Worm (Caenorhabditis elegans) whole organism, L1 larva: Measurements from ENCODE around the gene czw-1.

Source experiments
- C04F5.9 ChIP-seq: sonication (generic microtip); optimal IDR thresholded peaks from 2 replicates; lab custom pipeline; 2016; ENCODE audit warnings: missing genetic modification characterization, missing compliant biosample characterization
- Y116A8C.19 ChIP-seq: sonication (generic microtip); optimal IDR thresholded peaks from 2 replicates; lab custom pipeline; 2016; ENCODE audit warnings: missing compliant biosample characterization, missing genetic modification characterization, borderline replicate concordance
- aha-1 ChIP-seq: fragments of 150-350 bp; optimal IDR thresholded peaks from 2 replicates; lab custom pipeline; 2014; ENCODE audit warnings: missing biosample characterization, missing genetic modification characterization
- ceh-63 ChIP-seq: fragments of 200-800 bp; sonication (Bioruptor generic); optimal IDR thresholded peaks from 2 replicates; lab custom pipeline; 2018; ENCODE audit warnings: mild to moderate bottlenecking, missing genetic modification characterization, missing compliant biosample characterization
- ceh-8 ChIP-seq: fragments of 200-800 bp; sonication (Bioruptor generic); optimal IDR thresholded peaks from 2 replicates; lab custom pipeline; 2018; ENCODE audit warnings: mild to moderate bottlenecking, missing genetic modification characterization, moderate library complexity, missing compliant biosample characterization
- ces-1 ChIP-seq: fragments of 150-350 bp; optimal IDR thresholded peaks from 2 replicates; lab custom pipeline; 2014; ENCODE audit warnings: missing biosample characterization, missing genetic modification reagents, missing genetic modification characterization
- dpl-1 ChIP-seq, 3 experiments: fragments of 150-350 bp in 2 of 3; sonication (generic microtip) in 1 of 3; optimal IDR thresholded peaks; 2 replicates each; lab custom pipeline; 2014 to 2017; ENCODE audit warnings: missing biosample characterization in 3 of 3, missing genetic modification characterization in 3 of 3, missing genetic modification reagents in 3 of 3
- dsc-1 ChIP-seq: sonication (generic microtip); optimal IDR thresholded peaks from 2 replicates; lab custom pipeline; 2016; ENCODE audit warnings: mild to moderate bottlenecking, missing genetic modification characterization, missing compliant biosample characterization
- efl-1 ChIP-seq, 4 experiments: fragments of 150-350 bp; optimal IDR thresholded peaks in 3 of 4; peaks in 1 of 4; 1 replicate in 1 of 4; 2 replicates in 3 of 4; lab custom pipeline; 2014; ENCODE audit warnings: missing biosample characterization in 2 of 4, missing genetic modification characterization in 2 of 4, missing genetic modification reagents in 2 of 4
- egl-27 ChIP-seq, 2 experiments: fragments of 150-350 bp in 1 of 2; sonication (generic microtip); optimal IDR thresholded peaks; 3 replicates each; lab custom pipeline; 2017 to 2018; ENCODE audit warnings: missing biosample characterization in 2 of 2, missing genetic modification characterization in 2 of 2, missing genetic modification reagents in 2 of 2
- elt-2 ChIP-seq: sonication (generic microtip); optimal IDR thresholded peaks from 2 replicates; lab custom pipeline; 2016; ENCODE audit warnings: missing genetic modification characterization, mild to moderate bottlenecking, inconsistent platforms, missing compliant biosample characterization, missing genetic modification reagents
- elt-3 ChIP-seq, 6 experiments: fragments of 150-350 bp in 1 of 6; sonication (generic microtip); optimal IDR thresholded peaks; 2 replicates each; lab custom pipeline; 2017 to 2018; ENCODE audit warnings: missing biosample characterization in 6 of 6, missing genetic modification characterization in 6 of 6, inconsistent platforms in 1 of 6
- ets-5 ChIP-seq: fragments of 200-800 bp; sonication (Bioruptor generic); IDR thresholded peaks from 2 replicates; pipeline ENCODE4 v1.3.6; 2022; ENCODE audit warnings: missing genetic modification characterization, missing compliant biosample characterization
- fos-1 ChIP-seq: fragments of 150-350 bp; optimal IDR thresholded peaks from 2 replicates; lab custom pipeline; 2014; ENCODE audit warnings: missing biosample characterization, missing genetic modification characterization
- hlh-17 ChIP-seq: fragments of 200-800 bp; sonication (Bioruptor generic); optimal IDR thresholded peaks from 2 replicates; lab custom pipeline; 2018; ENCODE audit warnings: missing genetic modification characterization, mild to moderate bottlenecking, missing compliant biosample characterization, moderate library complexity, borderline replicate concordance
- hpl-2 ChIP-seq: fragments of 150-350 bp; optimal IDR thresholded peaks from 2 replicates; lab custom pipeline; 2014; ENCODE audit warnings: missing biosample characterization, missing genetic modification reagents, missing genetic modification characterization
- irx-1 ChIP-seq: sonication (generic microtip); optimal IDR thresholded peaks from 2 replicates; lab custom pipeline; 2016; ENCODE audit warnings: missing genetic modification characterization, missing compliant biosample characterization
- lin-35 ChIP-seq, 2 experiments: fragments of 150-350 bp; optimal IDR thresholded peaks; 2 replicates each; lab custom pipeline; 2014; ENCODE audit warnings: missing biosample characterization in 2 of 2, missing genetic modification characterization in 2 of 2, missing genetic modification reagents in 2 of 2
- lsy-2 ChIP-seq, 2 experiments: fragments of 150-350 bp; optimal IDR thresholded peaks; 2 replicates each; lab custom pipeline; 2014; ENCODE audit warnings: missing biosample characterization in 2 of 2, missing genetic modification characterization in 2 of 2
- mef-2 ChIP-seq: fragments of 150-350 bp; optimal IDR thresholded peaks from 2 replicates; lab custom pipeline; 2014; ENCODE audit warnings: missing biosample characterization, missing genetic modification characterization
- nhr-11 ChIP-seq: fragments of 150-350 bp; optimal IDR thresholded peaks from 2 replicates; lab custom pipeline; 2014; ENCODE audit warnings: missing biosample characterization, missing genetic modification characterization
- nhr-20 ChIP-seq: sonication (generic microtip); optimal IDR thresholded peaks from 2 replicates; lab custom pipeline; 2016; ENCODE audit warnings: mild to moderate bottlenecking, missing genetic modification characterization, missing compliant biosample characterization
- nhr-237 ChIP-seq: fragments of 150-350 bp; optimal IDR thresholded peaks from 2 replicates; lab custom pipeline; 2014; ENCODE audit warnings: missing biosample characterization, missing genetic modification characterization
- nhr-28 ChIP-seq: fragments of 150-350 bp; optimal IDR thresholded peaks from 2 replicates; lab custom pipeline; 2014; ENCODE audit warnings: missing biosample characterization, missing genetic modification characterization
- nhr-71 ChIP-seq: sonication (generic microtip); optimal IDR thresholded peaks from 2 replicates; lab custom pipeline; 2016; ENCODE audit warnings: mild to moderate bottlenecking, missing genetic modification characterization, moderate library complexity, missing compliant biosample characterization
- nhr-76 ChIP-seq: sonication (generic microtip); optimal IDR thresholded peaks from 2 replicates; lab custom pipeline; 2017; ENCODE audit warnings: missing biosample characterization, missing genetic modification characterization
- nhr-90 ChIP-seq: sonication (generic microtip); optimal IDR thresholded peaks from 2 replicates; lab custom pipeline; 2016; ENCODE audit warnings: mild to moderate bottlenecking, missing genetic modification characterization, missing compliant biosample characterization; ENCODE audit not compliant: poor library complexity
- pag-3 ChIP-seq: sonication (generic microtip); optimal IDR thresholded peaks from 2 replicates; lab custom pipeline; 2017; ENCODE audit warnings: missing genetic modification characterization, mild to moderate bottlenecking, missing compliant biosample characterization, antibody characterized with exemption, borderline replicate concordance; ENCODE audit not compliant: insufficient read depth
- snpc-4 ChIP-seq: fragments of 150-350 bp; optimal IDR thresholded peaks from 2 replicates; lab custom pipeline; 2014; ENCODE audit warnings: missing biosample characterization, missing genetic modification characterization
- sptf-1 ChIP-seq: fragments of 150-350 bp; optimal IDR thresholded peaks from 2 replicates; lab custom pipeline; 2014; ENCODE audit warnings: missing biosample characterization, missing genetic modification characterization
- sup-37 ChIP-seq: fragments of 200-800 bp; sonication (Bioruptor generic); optimal IDR thresholded peaks from 2 replicates; lab custom pipeline; 2018; ENCODE audit warnings: mild to moderate bottlenecking, missing genetic modification characterization, missing compliant biosample characterization
- tlp-1 ChIP-seq: fragments of 150-350 bp; optimal IDR thresholded peaks from 2 replicates; lab custom pipeline; 2014; ENCODE audit warnings: missing biosample characterization, missing genetic modification characterization
- unc-62 ChIP-seq: fragments of 150-350 bp; optimal IDR thresholded peaks from 2 replicates; lab custom pipeline; 2014; ENCODE audit warnings: missing biosample characterization, missing genetic modification reagents, missing genetic modification characterization
- unc-98 ChIP-seq: fragments of 200-800 bp; sonication (Bioruptor generic); IDR thresholded peaks from 2 replicates; pipeline ENCODE4 v1.3.6; 2022; ENCODE audit warnings: missing genetic modification characterization, missing compliant biosample characterization
- xbp-1 ChIP-seq: sonication (generic microtip); optimal IDR thresholded peaks from 2 replicates; lab custom pipeline; 2016; ENCODE audit warnings: missing genetic modification characterization, missing compliant biosample characterization

Gene czw-1

DNA sequence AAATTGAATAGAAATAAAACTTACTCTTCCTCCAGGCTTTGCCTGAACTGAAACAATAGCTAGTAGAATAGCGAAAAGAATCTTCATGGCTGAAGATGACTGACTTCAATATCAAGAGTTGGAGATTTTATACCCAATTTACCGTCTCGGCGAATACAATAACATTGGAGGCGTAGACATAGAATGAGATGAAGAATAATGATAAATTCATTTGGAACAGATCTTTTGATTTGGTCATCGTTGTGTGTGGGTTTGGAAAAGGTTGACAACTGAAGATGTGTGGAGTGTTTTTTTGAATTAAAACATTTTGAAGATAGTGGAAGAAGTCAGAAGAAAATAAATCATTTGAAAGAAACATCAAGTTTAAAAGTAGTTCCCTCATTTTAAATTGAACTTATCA, 29.6 kb upstream of the czw-1 start, which contains the start of gene F57H12.6:
Gene F57H12.6 (minus strand): TSS at position 101 of the 400 bp plus-strand sequence.
- TF ChIP-seq dsc-1 (tag; lab: Kevin White, UChicago) = no peak
- TF ChIP-seq elt-3 (tag; optimal IDR thresholded peaks at IDR 0.05; lab: Kevin White, UChicago) = no peak
- TF ChIP-seq hlh-17 (GFP tag; lab: Kevin White, UChicago) = no peak
- no peak for TF ChIP-seq xbp-1
- TF ChIP-seq ets-5 = no peak
- no peak for TF ChIP-seq Y116A8C.19
- TF ChIP-seq unc-98 = no peak
- TF ChIP-seq sup-37 (GFP tag; lab: Kevin White, UChicago) = no peak
- no peak for TF ChIP-seq nhr-90 (tag; lab: Kevin White, UChicago)
- TF ChIP-seq nhr-76 (tag; lab: Kevin White, UChicago) = no peak
- no peak for TF ChIP-seq nhr-20 (tag; lab: Kevin White, UChicago)
- no peak for TF ChIP-seq snpc-4 (tag; lab: Kevin White, UChicago)
- no peak for TF ChIP-seq egl-27 (tag; optimal IDR thresholded peaks at IDR 0.05; lab: Kevin White, UChicago)
- TF ChIP-seq tlp-1 = no peak

DNA sequence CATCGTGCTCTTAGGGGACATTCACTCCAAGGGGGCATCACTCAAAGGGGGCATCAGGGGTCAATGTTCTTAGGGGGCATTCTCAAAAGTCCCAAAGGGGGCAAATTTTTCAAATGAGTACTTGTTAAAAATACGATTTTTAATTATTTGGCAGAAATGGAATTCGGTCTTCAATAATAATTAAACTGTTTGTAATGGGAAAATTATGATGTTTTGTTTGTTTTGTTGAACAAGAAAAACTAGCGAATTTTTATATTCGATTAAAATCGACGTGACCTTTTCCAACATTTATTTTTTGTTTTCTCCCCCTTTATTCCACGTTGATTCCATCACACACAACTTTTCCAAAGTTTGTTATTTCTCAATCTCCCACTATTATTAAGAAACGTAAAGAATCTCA, 20.4 kb upstream of the czw-1 start, which contains the start of gene F57H12.5:
Gene F57H12.5 (plus strand): TSS at position 301 of the 400 bp plus-strand sequence.
- TF ChIP-seq mef-2 (no peak), ceh-63 (GFP tag; lab: Kevin White, UChicago) (no peak), egl-27 (tag; optimal IDR thresholded peaks at IDR 0.05; lab: Kevin White, UChicago) (no peak), lsy-2 (tag; optimal IDR thresholded peaks at IDR 0.05; lab: Kevin White, UChicago) (no peak), aha-1 (tag; lab: Kevin White, UChicago) (no peak), ceh-8 (GFP tag; lab: Kevin White, UChicago) (no peak)

DNA sequence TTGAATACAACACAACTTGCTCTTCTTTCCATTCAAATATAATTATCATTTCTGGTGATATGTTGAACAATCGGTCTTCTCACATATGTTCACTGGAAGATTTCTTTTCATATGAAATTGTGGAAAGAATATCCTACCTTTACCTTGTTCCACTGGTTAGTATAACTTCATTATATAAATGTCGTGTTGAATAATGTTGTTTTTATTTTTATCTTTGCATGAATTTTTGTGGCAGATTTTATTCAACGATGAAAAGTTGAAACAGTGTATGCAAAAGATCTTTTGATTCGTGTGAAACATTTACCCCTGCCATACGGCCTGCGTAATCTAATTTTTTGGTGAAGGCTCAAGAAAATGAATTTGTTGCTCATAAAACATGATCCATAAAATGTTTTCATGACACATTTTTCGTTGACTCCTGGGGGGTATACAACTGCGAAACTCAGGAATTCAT, 15.3 kb upstream of the czw-1 start:
- no peak for TF ChIP-seq nhr-28 (tag; lab: Kevin White, UChicago)
- TF ChIP-seq mef-2 = no peak
- TF ChIP-seq tlp-1 = no peak

DNA sequence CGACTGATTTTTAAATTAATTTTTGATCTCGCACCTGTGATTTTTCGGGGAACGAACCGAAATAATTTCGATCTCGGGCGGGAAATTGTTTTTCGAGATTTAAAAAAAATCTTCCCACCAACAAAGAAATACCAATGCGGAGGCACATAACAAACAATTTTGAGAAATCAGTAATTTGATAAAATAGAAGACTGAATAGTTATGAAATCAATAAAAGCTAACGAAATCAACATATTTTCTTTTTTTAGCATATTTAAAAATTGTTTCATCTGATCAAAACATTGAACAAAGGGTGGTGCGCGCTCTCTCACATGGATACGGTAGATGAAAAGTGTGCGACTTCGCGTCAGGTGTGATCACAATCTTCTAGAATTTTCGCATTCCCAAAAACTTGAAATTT, 11.5 kb upstream of the czw-1 start:
- TF ChIP-seq nhr-20 (tag; lab: Kevin White, UChicago) (no peak), Y116A8C.19 (no peak), hpl-2 (no peak), egl-27 (tag; optimal IDR thresholded peaks at IDR 0.05; lab: Kevin White, UChicago) (no peak), nhr-28 (tag; lab: Kevin White, UChicago) (no peak), irx-1 (tag; lab: Kevin White, UChicago) (no peak)

DNA sequence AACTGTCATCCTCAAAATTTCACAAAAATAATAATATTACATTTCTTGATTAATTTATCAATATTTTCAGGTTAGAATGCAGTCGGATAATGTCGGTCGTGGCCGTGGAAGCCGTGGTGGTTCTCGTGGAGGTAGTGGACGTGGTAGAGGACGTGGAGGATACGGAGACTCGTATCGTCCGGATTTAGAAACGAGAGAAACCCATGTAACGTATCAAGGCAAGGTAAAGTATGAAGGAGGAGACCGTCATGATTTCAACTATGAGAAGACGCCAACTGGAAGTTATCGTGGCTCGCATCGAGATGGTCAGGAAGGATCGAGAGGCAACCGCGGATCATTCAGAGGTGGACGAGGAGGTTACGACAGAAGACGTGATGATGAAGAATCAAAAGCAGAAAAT, 10.9 kb upstream of the czw-1 start, which contains the start of gene frpr-10:
Gene frpr-10 (plus strand): TSS at position 301 of the 400 bp plus-strand sequence.
- TF ChIP-seq nhr-28 (tag; lab: Kevin White, UChicago) (no peak), nhr-237 (tag; lab: Kevin White, UChicago) (no peak), nhr-90 (tag; lab: Kevin White, UChicago) (no peak), ces-1 (GFP tag; lab: Kevin White, UChicago) (no peak), hpl-2 (no peak), lin-35 (GFP tag; optimal IDR thresholded peaks at IDR 0.05; lab: Kevin White, UChicago) (no peak), unc-62 (no peak), irx-1 (tag; lab: Kevin White, UChicago) (no peak)

DNA sequence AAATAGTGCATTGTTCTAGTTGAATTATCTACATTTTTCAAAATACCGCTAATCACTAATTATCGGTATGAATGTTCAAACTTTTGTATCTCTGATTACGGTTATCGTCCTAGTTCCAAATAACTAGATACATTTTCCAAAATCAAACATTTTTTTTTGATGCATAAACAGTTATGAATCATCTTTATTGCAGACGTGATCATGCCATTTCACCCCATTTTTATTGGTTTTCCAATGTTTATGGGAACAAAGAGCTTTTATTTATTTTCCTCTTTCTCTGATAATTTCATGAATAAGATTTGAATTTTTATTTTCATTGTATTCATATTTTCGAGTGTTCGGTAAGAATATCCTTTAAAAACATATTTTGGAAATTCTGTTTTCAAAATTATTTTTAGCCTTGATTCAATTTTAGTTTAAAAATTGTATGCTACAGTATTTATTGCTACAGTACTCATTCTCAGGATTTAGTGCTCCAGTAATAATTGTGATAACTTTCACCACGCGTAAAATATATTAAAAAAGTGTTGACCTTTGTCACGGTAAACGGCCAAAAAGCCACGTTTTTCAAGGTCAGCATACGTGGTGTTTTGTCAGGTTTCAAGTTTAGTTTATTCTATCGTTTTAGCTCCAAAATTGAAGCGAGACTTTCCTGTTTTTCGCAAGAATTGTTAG, 10.2 kb upstream of the czw-1 start, which contains the start of gene csr-1:
Gene csr-1 (plus strand): TSS at position 625 of the 675 bp plus-strand sequence.
- TF ChIP-seq sup-37 (GFP tag; lab: Kevin White, UChicago) (no peak), mef-2 (no peak), aha-1 (tag; lab: Kevin White, UChicago) (no peak), ces-1 (GFP tag; lab: Kevin White, UChicago) (no peak), nhr-71 (tag; lab: Kevin White, UChicago) (no peak), snpc-4 (tag; lab: Kevin White, UChicago) (no peak), dsc-1 (tag; lab: Kevin White, UChicago) (no peak), nhr-11 (no peak), elt-2 (tag; lab: Kevin White, UChicago) (no peak), fos-1 (tag; lab: Kevin White, UChicago) (no peak), dpl-1 (GFP tag; optimal IDR thresholded peaks at IDR 0.05; lab: Kevin White, UChicago) (no peak), pag-3 (no peak), C04F5.9 (no peak), sptf-1 (tag; lab: Kevin White, UChicago) (no peak), efl-1 (optimal IDR thresholded peaks at IDR 0.05; lab: Kevin White, UChicago) (no peak), efl-1 (GFP tag; optimal IDR thresholded peaks at IDR 0.05 in 1 of 2; lab: Kevin White, UChicago) (no peak)
